Fruit fly (Drosophila melanogaster): ENCODE results near the gene vib.

dm6 chr3R:19226137-19226873 lies at the start of gene vib:
- TF ChIP-seq CG8478 (optimal IDR thresholded peaks at IDR 0.05) (no peak), pan (optimal IDR thresholded peaks at IDR 0.05) (no peak)

All from whole organism.